Fruit fly (Drosophila melanogaster): ENCODE measurements around the gene Cmpk.
A peak's percentile ranks its signal among the peaks of the same experiment; 100 is the strongest.

Gene Cmpk

DNA sequence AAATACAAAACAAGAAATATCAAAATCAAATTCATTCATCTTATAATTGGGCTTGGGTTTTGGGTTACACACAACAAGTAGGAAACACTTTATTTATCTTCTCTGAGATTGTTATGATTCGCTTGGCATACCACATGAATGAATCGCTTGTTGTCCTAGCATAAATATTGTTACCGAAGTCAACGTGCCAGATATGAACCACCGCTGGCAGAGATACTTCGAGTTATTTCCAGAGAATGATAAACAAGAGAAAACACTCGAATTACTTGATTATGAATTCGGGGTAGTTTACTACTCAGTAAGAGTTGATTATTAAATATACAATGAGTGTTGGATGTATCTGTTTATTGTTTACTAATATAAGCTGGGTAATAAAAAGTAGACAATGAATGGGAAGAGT is 43.7 kb downstream of the Cmpk start (continued):
- TF ChIP-seq dmrt11E (tag; optimal IDR thresholded peaks at IDR 0.05) (peak; percentile 66), mld (GFP tag; IDR thresholded peaks at IDR 0.05; ENCODE audit: partially characterized antibody) (no peak), MTF-1 (GFP tag; optimal IDR thresholded peaks at IDR 0.05; ENCODE audit: borderline replicate concordance) (peak; percentile 61), CG11723 (GFP tag; optimal IDR thresholded peaks at IDR 0.05) (no peak), Nf-YA (GFP tag; IDR thresholded peaks at IDR 0.05) (no peak), pb (GFP tag; optimal IDR thresholded peaks at IDR 0.05) (no peak), caup (GFP tag; optimal IDR thresholded peaks at IDR 0.05; ENCODE audit: severe bottlenecking) (peak; percentile 39), CG5180 (GFP tag; optimal IDR thresholded peaks at IDR 0.05) (no peak), ac (GFP tag; optimal IDR thresholded peaks at IDR 0.05) (peak; percentile 72), sens-2 (GFP tag; IDR thresholded peaks at IDR 0.05) (no peak), CG16779 (GFP tag; IDR thresholded peaks at IDR 0.05) (no peak), Hr39 (optimal IDR thresholded peaks at IDR 0.05) (no peak), cato (GFP tag; optimal IDR thresholded peaks at IDR 0.05; ENCODE audit: borderline replicate concordance) (no peak), eve (GFP tag; optimal IDR thresholded peaks at IDR 0.05) (no peak), Deaf1 (tag; optimal IDR thresholded peaks at IDR 0.05) (peak; percentile 3), Xrp1 (GFP tag; IDR thresholded peaks at IDR 0.05) (peak; percentile 43; the same call in 1 of the 2 replicates), CG33213 (GFP tag; optimal IDR thresholded peaks at IDR 0.05) (peak; percentile 32), HLHmδ (GFP tag; optimal IDR thresholded peaks at IDR 0.05) (peak; percentile 95), Blimp-1 (GFP tag; optimal IDR thresholded peaks at IDR 0.05) (peak; percentile 44), lab (GFP tag; optimal IDR thresholded peaks at IDR 0.05) (peak; percentile 30), Camta (GFP tag; optimal IDR thresholded peaks at IDR 0.05) (no peak), ranshi (GFP tag; IDR thresholded peaks at IDR 0.05) (no peak), Nf-YC (tag; optimal IDR thresholded peaks at IDR 0.05) (no peak), lov (optimal IDR thresholded peaks at IDR 0.05) (no peak), lov (GFP tag; IDR thresholded peaks at IDR 0.05) (0 out of 3 replicates have a peak, but pooled peaks have one; percentile 5), wek (GFP tag; optimal IDR thresholded peaks at IDR 0.05) (peak; percentile 62), CG10979 (tag; optimal IDR thresholded peaks at IDR 0.05) (peak; percentile 17), gcm (GFP tag; optimal IDR thresholded peaks at IDR 0.05) (peak; percentile 52), Kr (GFP tag; optimal IDR thresholded peaks at IDR 0.05) (peak; percentile 80), CG15011 (GFP tag; optimal IDR thresholded peaks at IDR 0.05) (peak; percentile 52), lmd (GFP tag; IDR thresholded peaks at IDR 0.05) (no peak), CG6254 (GFP tag; optimal IDR thresholded peaks at IDR 0.05) (no peak), D (optimal IDR thresholded peaks at IDR 0.05) (no peak), D (GFP tag; optimal IDR thresholded peaks at IDR 0.05) (peak; percentile 23), CG11456 (GFP tag; IDR thresholded peaks at IDR 0.05) (no peak), tap (tag; optimal IDR thresholded peaks at IDR 0.05) (peak; percentile 31), CG3995 (GFP tag; optimal IDR thresholded peaks at IDR 0.05) (no peak), CG7987 (GFP tag; optimal IDR thresholded peaks at IDR 0.05) (peak; percentile 65), CG1832 (GFP tag; optimal IDR thresholded peaks at IDR 0.05) (no peak), CG10267 (tag; optimal IDR thresholded peaks at IDR 0.05) (peak; percentile 21), CG9817 (tag; optimal IDR thresholded peaks at IDR 0.05) (no peak), Hr78 (GFP tag; optimal IDR thresholded peaks at IDR 0.05) (no peak), D19A (tag; optimal IDR thresholded peaks at IDR 0.05) (peak; percentile 49), dysf (GFP tag; IDR thresholded peaks at IDR 0.05) (no peak), CG8089 (GFP tag; optimal IDR thresholded peaks at IDR 0.05) (no peak), Stat92E (GFP tag; optimal IDR thresholded peaks at IDR 0.05) (peak in 1 of 3 experiments; percentile 64), disco-r (GFP tag; optimal IDR thresholded peaks at IDR 0.05) (no peak), CG13123 (GFP tag; optimal IDR thresholded peaks at IDR 0.05) (peak; percentile 10), ci (GFP tag; IDR thresholded peaks at IDR 0.05) (peak; percentile 69; the same call in 2 of the 3 replicates), slp2 (GFP tag; optimal IDR thresholded peaks at IDR 0.05) (no peak)

Data from whole organism, embryonic.